Worm (Caenorhabditis elegans) whole organism, dauer: ENCODE results near the gene his-72.

ENCODE experiments used
- unc-62 ChIP-seq: sonication (generic microtip); optimal IDR thresholded peaks from 2 replicates; lab custom pipeline; 2017; ENCODE audit warnings: missing biosample characterization, missing genetic modification reagents, missing genetic modification characterization

The his-72 gene

ce11 chrIII:12372080-12373065, 3.5 kb upstream of the his-72 start:
- no peak for TF ChIP-seq unc-62 (GFP tag; lab: Kevin White, UChicago)

ce11 chrIII:12370011-12370506, 1.2 kb upstream of the his-72 start, which contains the start of gene rpt-6:
Gene rpt-6 (plus strand): TSS chrIII:12370456.
- no peak for TF ChIP-seq unc-62 (GFP tag; lab: Kevin White, UChicago)

ce11 chrIII:12369476-12369875, 626 bp upstream of the his-72 start:
- TF ChIP-seq unc-62 (GFP tag; lab: Kevin White, UChicago) = no peak

- no peak for TF ChIP-seq unc-62 (GFP tag; lab: Kevin White, UChicago)
Observed at ce11 chrIII:12367891-12368290, 959 bp downstream of the his-72 start.

ce11 chrIII:12366989-12367557, 1.8 kb downstream of the his-72 start, which contains the start of gene Y75B8A.33:
Gene Y75B8A.33 (minus strand): TSS chrIII:12367373.
- TF ChIP-seq unc-62 (GFP tag; lab: Kevin White, UChicago) = no peak

- TF ChIP-seq unc-62 (GFP tag; lab: Kevin White, UChicago) = no peak
Observed at ce11 chrIII:12359265-12359664, 9.6 kb downstream of the his-72 start, which contains the start of gene Y75B8A.34. Gene Y75B8A.34 (plus strand): TSS chrIII:12359565.

- no peak for TF ChIP-seq unc-62 (GFP tag; lab: Kevin White, UChicago)
Observed at ce11 chrIII:12358461-12358860, 10.4 kb downstream of the his-72 start, which contains the start of gene Y75B8A.32. Gene Y75B8A.32 (minus strand): TSS chrIII:12358561.

- TF ChIP-seq unc-62 (GFP tag; lab: Kevin White, UChicago) = no peak
Observed at ce11 chrIII:12356588-12356987, 12.3 kb downstream of the his-72 start.

- no peak for TF ChIP-seq unc-62 (GFP tag; lab: Kevin White, UChicago)
Observed at ce11 chrIII:12351301-12351700, 17.5 kb downstream of the his-72 start, which contains the start of the genes pph-4.1 and Y75B8A.31. Gene pph-4.1 (minus strand): TSS chrIII:12351336. Gene Y75B8A.31 (plus strand): TSS chrIII:12351642.

- TF ChIP-seq unc-62 (GFP tag; lab: Kevin White, UChicago) = no peak
Observed at ce11 chrIII:12349027-12349426, 19.8 kb downstream of the his-72 start.

ce11 chrIII:12344940-12345339, 23.9 kb downstream of the his-72 start:
- no peak for TF ChIP-seq unc-62 (GFP tag; lab: Kevin White, UChicago)

ce11 chrIII:12335400-12335994, 33.4 kb downstream of the his-72 start:
- no peak for TF ChIP-seq unc-62 (GFP tag; lab: Kevin White, UChicago)

- no peak for TF ChIP-seq unc-62 (GFP tag; lab: Kevin White, UChicago)
Observed at ce11 chrIII:12334268-12334667, 34.6 kb downstream of the his-72 start.

ce11 chrIII:12333445-12333844, 35.4 kb downstream of the his-72 start, which contains the start of gene zip-1:
Gene zip-1 (plus strand): TSS chrIII:12333745.
- TF ChIP-seq unc-62 (GFP tag; lab: Kevin White, UChicago) = no peak

- no peak for TF ChIP-seq unc-62 (GFP tag; lab: Kevin White, UChicago)
Observed at ce11 chrIII:12331300-12331699, 37.5 kb downstream of the his-72 start.
